Fruit fly (Drosophila melanogaster) whole organism, embryonic: ENCODE data around the gene Ctr1A.

Source experiments
- Ada2b ChIP-seq: fragments of 200-800 bp; sonication (Bioruptor generic); IDR thresholded peaks from 2 replicates; pipeline ENCODE4 v1.3.6; 2022; ENCODE audit warnings: missing biosample characterization, missing genetic modification characterization
- B-H1 ChIP-seq: fragments of 200-800 bp; sonication (Bioruptor generic); IDR thresholded peaks from 3 replicates; pipeline ENCODE4 v1.3.6; 2022; ENCODE audit warnings: missing biosample characterization, missing genetic modification characterization
- C15 ChIP-seq: fragments of 200-800 bp; sonication (Bioruptor generic); IDR thresholded peaks from 3 replicates; pipeline ENCODE4 v1.3.6; 2022; ENCODE audit warnings: missing biosample characterization, missing genetic modification characterization
- CG10209 ChIP-seq: fragments of 200-800 bp; sonication (Bioruptor generic); optimal IDR thresholded peaks from 3 replicates; lab custom pipeline; 2017; ENCODE audit warnings: missing biosample characterization, mild to moderate bottlenecking, missing genetic modification characterization, missing genetic modification reagents
- CG10366 ChIP-seq: fragments of 200-800 bp; sonication (Bioruptor generic); IDR thresholded peaks from 2 replicates; pipeline ENCODE4 v1.3.6; 2022; ENCODE audit warnings: missing biosample characterization, missing genetic modification characterization
- CG11093 ChIP-seq: fragments of 200-800 bp; sonication (Bioruptor generic); IDR thresholded peaks from 3 replicates; pipeline ENCODE4 v1.3.6; 2022; ENCODE audit warnings: missing biosample characterization, missing genetic modification characterization
- CG11695 ChIP-seq: fragments of 200-800 bp; sonication (Bioruptor generic); IDR thresholded peaks from 3 replicates; pipeline ENCODE4 v1.3.6; 2022; ENCODE audit warnings: missing biosample characterization, missing genetic modification characterization
- CG13123 ChIP-seq: fragments of 200-800 bp; sonication (Bioruptor generic); optimal IDR thresholded peaks from 2 replicates; lab custom pipeline; 2016; ENCODE audit warnings: missing biosample characterization, missing genetic modification characterization
- CG1603 ChIP-seq: fragments of 200-800 bp; sonication (Bioruptor generic); optimal IDR thresholded peaks from 2 replicates; lab custom pipeline; 2019; ENCODE audit warnings: missing biosample characterization, mild to moderate bottlenecking, missing genetic modification characterization, moderate library complexity
- CG2678 ChIP-seq: fragments of 200-800 bp; sonication (Bioruptor generic); optimal IDR thresholded peaks from 3 replicates; lab custom pipeline; 2019; ENCODE audit warnings: missing biosample characterization, mild to moderate bottlenecking, missing genetic modification characterization, moderate library complexity
- CG3065 ChIP-seq: fragments of 200-800 bp; sonication (Bioruptor generic); optimal IDR thresholded peaks from 2 replicates; lab custom pipeline; 2016; ENCODE audit warnings: missing biosample characterization, missing genetic modification characterization
- CG31365 ChIP-seq: fragments of 200-800 bp; sonication (Bioruptor generic); optimal IDR thresholded peaks from 2 replicates; lab custom pipeline; 2018; ENCODE audit warnings: missing biosample characterization, mild to moderate bottlenecking, missing genetic modification characterization
- CG32532 ChIP-seq: fragments of 200-800 bp; sonication (Bioruptor generic); IDR thresholded peaks from 2 replicates; pipeline ENCODE4 v1.3.6; 2022; ENCODE audit warnings: missing biosample characterization, missing genetic modification characterization
- CG3407 ChIP-seq: fragments of 200-800 bp; sonication (Bioruptor generic); optimal IDR thresholded peaks from 2 replicates; lab custom pipeline; 2018; ENCODE audit warnings: missing biosample characterization, mild to moderate bottlenecking, missing genetic modification characterization
- CG3847 ChIP-seq: fragments of 200-800 bp; sonication (Bioruptor generic); IDR thresholded peaks from 2 replicates; pipeline ENCODE4 v1.3.6; 2022; ENCODE audit warnings: missing biosample characterization, missing genetic modification characterization
- CG4328 ChIP-seq: fragments of 200-800 bp; sonication (Bioruptor generic); optimal IDR thresholded peaks from 3 replicates; lab custom pipeline; 2017; ENCODE audit warnings: missing biosample characterization, missing genetic modification reagents, missing genetic modification characterization
- CG4730 ChIP-seq: fragments of 200-800 bp; sonication (Bioruptor generic); IDR thresholded peaks from 2 replicates; pipeline ENCODE4 v1.3.6; 2022; ENCODE audit warnings: missing biosample characterization, missing genetic modification characterization
- CG8944 ChIP-seq: fragments of 200-800 bp; sonication (Bioruptor generic); optimal IDR thresholded peaks from 3 replicates; lab custom pipeline; 2016; ENCODE audit warnings: missing biosample characterization, missing genetic modification characterization
- CG9817 ChIP-seq: fragments of 200-800 bp; sonication (Bioruptor generic); optimal IDR thresholded peaks from 2 replicates; lab custom pipeline; 2018; ENCODE audit warnings: missing biosample characterization, mild to moderate bottlenecking, missing genetic modification characterization, moderate library complexity
- D19A ChIP-seq: fragments of 200-800 bp; optimal IDR thresholded peaks from 3 replicates; lab custom pipeline; 2019; ENCODE audit warnings: missing biosample characterization, mild to moderate bottlenecking, missing genetic modification characterization, moderate library complexity
- Dref ChIP-seq: fragments of 200-800 bp; sonication (Bioruptor generic); IDR thresholded peaks from 2 replicates; pipeline ENCODE4 v1.3.6; 2022; ENCODE audit warnings: missing biosample characterization, missing genetic modification characterization
- Hey ChIP-seq: fragments of 200-800 bp; sonication (Bioruptor generic); optimal IDR thresholded peaks from 3 replicates; lab custom pipeline; 2018; ENCODE audit warnings: missing biosample characterization, mild to moderate bottlenecking, missing genetic modification characterization
- Hmr ChIP-seq: fragments of 200-800 bp; sonication (Bioruptor generic); optimal IDR thresholded peaks from 3 replicates; lab custom pipeline; 2017; ENCODE audit warnings: mild to moderate bottlenecking, missing biosample characterization, missing genetic modification reagents, missing genetic modification characterization
- Lhr ChIP-seq: fragments of 200-800 bp; sonication (Bioruptor generic); optimal IDR thresholded peaks from 3 replicates; lab custom pipeline; 2017; ENCODE audit warnings: mild to moderate bottlenecking, missing biosample characterization, missing genetic modification reagents, missing genetic modification characterization
- NK7.1 ChIP-seq: fragments of 200-800 bp; sonication (Bioruptor generic); optimal IDR thresholded peaks from 3 replicates; lab custom pipeline; 2016; ENCODE audit warnings: missing biosample characterization, missing genetic modification characterization
- Ptx1 ChIP-seq: fragments of 200-800 bp; sonication (Bioruptor generic); IDR thresholded peaks from 2 replicates; pipeline ENCODE4 v1.3.6; 2022; ENCODE audit warnings: missing biosample characterization, missing genetic modification characterization
- Sox102F ChIP-seq: fragments of 200-800 bp; sonication (Bioruptor generic); optimal IDR thresholded peaks from 2 replicates; lab custom pipeline; 2018; ENCODE audit warnings: missing biosample characterization, mild to moderate bottlenecking, missing genetic modification characterization, moderate library complexity
- Taf1 ChIP-seq: fragments of 200-800 bp; sonication (Bioruptor generic); IDR thresholded peaks from 2 replicates; pipeline ENCODE4 v1.3.6; 2022; ENCODE audit warnings: missing biosample characterization, missing genetic modification characterization
- Trl ChIP-seq, 3 experiments: fragments of >200 bp in 2 of 3; fragments of 200-800 bp in 1 of 3; sonication (Bioruptor generic) in 1 of 3; optimal IDR thresholded peaks; 2 replicates in 1 of 3; 3 replicates in 2 of 3; lab custom pipeline; 2016 to 2017; ENCODE audit warnings: missing biosample characterization in 1 of 3, missing genetic modification characterization in 1 of 3
- ato ChIP-seq: fragments of 200-800 bp; sonication (Bioruptor generic); IDR thresholded peaks from 2 replicates; pipeline ENCODE4 v1.3.6; 2022; ENCODE audit warnings: missing biosample characterization, missing genetic modification characterization; ENCODE audit not compliant: partially characterized antibody
- cas ChIP-seq: fragments of 200-800 bp; sonication (Bioruptor generic); IDR thresholded peaks from 2 replicates; pipeline ENCODE4 v1.3.6; 2022; ENCODE audit warnings: missing biosample characterization, missing genetic modification characterization
- chm ChIP-seq: fragments of 200-800 bp; sonication (Bioruptor generic); IDR thresholded peaks from 2 replicates; pipeline ENCODE4 v1.3.6; 2022; ENCODE audit warnings: missing biosample characterization, missing genetic modification characterization
- ci ChIP-seq: fragments of 200-800 bp; sonication (Bioruptor generic); IDR thresholded peaks from 3 replicates; pipeline ENCODE4 v1.3.6; 2022; ENCODE audit warnings: missing biosample characterization, missing genetic modification characterization
- corto ChIP-seq: fragments of 200-800 bp; sonication (Bioruptor generic); optimal IDR thresholded peaks from 2 replicates; lab custom pipeline; 2016; ENCODE audit warnings: missing biosample characterization, mild to moderate bottlenecking, missing genetic modification characterization, moderate library complexity
- da ChIP-seq: fragments of 200-800 bp; sonication (Bioruptor generic); optimal IDR thresholded peaks from 2 replicates; lab custom pipeline; 2016; ENCODE audit warnings: missing biosample characterization, missing genetic modification characterization
- dmrt99B ChIP-seq: fragments of 200-800 bp; sonication (Bioruptor generic); optimal IDR thresholded peaks from 2 replicates; lab custom pipeline; 2018; ENCODE audit warnings: missing biosample characterization, mild to moderate bottlenecking, missing genetic modification characterization, moderate library complexity
- dysf ChIP-seq: fragments of 200-800 bp; sonication (Bioruptor generic); IDR thresholded peaks from 3 replicates; pipeline ENCODE4 v1.3.6; 2022; ENCODE audit warnings: missing biosample characterization, missing genetic modification characterization
- en ChIP-seq: fragments of 200-800 bp; sonication (Bioruptor generic); optimal IDR thresholded peaks from 2 replicates; lab custom pipeline; 2016; ENCODE audit warnings: missing biosample characterization, missing genetic modification characterization
- esg ChIP-seq: fragments of 200-800 bp; sonication (Bioruptor generic); conservative IDR thresholded peaks from 2 replicates; pipeline ENCODE4 v1.3.6; 2022; ENCODE audit warnings: missing biosample characterization, missing genetic modification characterization
- eve ChIP-seq, 2 experiments: fragments of >200 bp; optimal IDR thresholded peaks; 2 replicates each; lab custom pipeline; 2017; ENCODE audit warnings: missing biosample characterization in 2 of 2, missing genetic modification characterization in 2 of 2
- fd96Cb ChIP-seq: fragments of 200-800 bp; sonication (Bioruptor generic); optimal IDR thresholded peaks from 2 replicates; lab custom pipeline; 2018; ENCODE audit warnings: missing biosample characterization, mild to moderate bottlenecking, missing genetic modification characterization, moderate library complexity
- hb ChIP-seq: fragments of 200-800 bp; sonication (Bioruptor generic); IDR thresholded peaks from 3 replicates; pipeline ENCODE4 v1.3.6; 2022; ENCODE audit warnings: missing biosample characterization, missing genetic modification characterization; ENCODE audit not compliant: partially characterized antibody
- hth ChIP-seq: fragments of >200 bp; optimal IDR thresholded peaks from 2 replicates; lab custom pipeline; 2017; ENCODE audit warnings: inconsistent platforms
- lmd ChIP-seq: fragments of 200-800 bp; sonication (Bioruptor generic); IDR thresholded peaks from 2 replicates; pipeline ENCODE4 v1.3.6; 2022; ENCODE audit warnings: missing biosample characterization, missing genetic modification characterization
- luna ChIP-seq: fragments of 200-800 bp; sonication (Bioruptor generic); optimal IDR thresholded peaks from 2 replicates; lab custom pipeline; 2016; ENCODE audit warnings: missing biosample characterization, missing genetic modification characterization
- nerfin-1 ChIP-seq: fragments of 200-800 bp; sonication (Bioruptor generic); optimal IDR thresholded peaks from 3 replicates; lab custom pipeline; 2019; ENCODE audit warnings: missing biosample characterization, mild to moderate bottlenecking, missing genetic modification characterization, moderate library complexity
- org-1 ChIP-seq: fragments of 200-800 bp; sonication (Bioruptor generic); optimal IDR thresholded peaks from 2 replicates; lab custom pipeline; 2017; ENCODE audit warnings: missing biosample characterization, missing genetic modification characterization
- sim ChIP-seq: fragments of 200-800 bp; sonication (Bioruptor generic); IDR thresholded peaks from 2 replicates; pipeline ENCODE4 v1.3.6; 2022; ENCODE audit warnings: missing biosample characterization, missing genetic modification characterization
- twi ChIP-seq: fragments of 200-800 bp; optimal IDR thresholded peaks from 2 replicates; lab custom pipeline; 2019; ENCODE audit warnings: missing biosample characterization, mild to moderate bottlenecking, missing genetic modification characterization, moderate library complexity
- tx ChIP-seq: fragments of 200-800 bp; sonication (Bioruptor generic); optimal IDR thresholded peaks from 2 replicates; lab custom pipeline; 2016; ENCODE audit warnings: missing biosample characterization, missing genetic modification characterization
- vvl ChIP-seq: fragments of 200-800 bp; sonication (Bioruptor generic); IDR thresholded peaks from 2 replicates; pipeline ENCODE4 v1.3.6; 2022; ENCODE audit warnings: missing biosample characterization, missing genetic modification characterization
- yki ChIP-seq: fragments of >200 bp; optimal IDR thresholded peaks from 3 replicates; lab custom pipeline; 2018

Gene Ctr1A

dm6 chrX:6702028-6702433 lies 40.6 kb downstream of the Ctr1A start:
- TF ChIP-seq CG3065 (GFP tag; lab: Kevin White, UChicago) = no peak
- peak; percentile 50 for TF ChIP-seq CG3407
- peak; percentile 19; the same call in 1 of the 2 replicates for TF ChIP-seq CG4730 (GFP tag; lab: Robert Waterston, UW)
- TF ChIP-seq CG8944 (GFP tag; lab: Kevin White, UChicago) = peak; percentile 58
- TF ChIP-seq corto (GFP tag; lab: Kevin White, UChicago) = no peak
- no peak for TF ChIP-seq C15 (GFP tag; lab: Robert Waterston, UW)
- TF ChIP-seq cas (GFP tag; lab: Robert Waterston, UW) = no peak
- no peak for TF ChIP-seq yki (lab: Kevin White, UChicago)
- TF ChIP-seq Hey (tag; lab: Kevin White, UChicago) = no peak
- no peak for TF ChIP-seq hth
- TF ChIP-seq dysf = peak; percentile 68
- peak; percentile 4 for TF ChIP-seq tx
- TF ChIP-seq CG13123 (GFP tag; lab: Kevin White, UChicago) = peak; percentile 7
- peak; percentile 89 for TF ChIP-seq dmrt99B
- peak; percentile 33 for TF ChIP-seq CG3847
- no peak for TF ChIP-seq luna
- peak; percentile 35 for TF ChIP-seq NK7.1
- peak; percentile 87 for TF ChIP-seq Sox102F (GFP tag; lab: Kevin White, UChicago)
- TF ChIP-seq B-H1 (GFP tag; lab: Robert Waterston, UW) = 0 out of 3 replicates have a peak, but pooled peaks have one; percentile 24
- peak; percentile 39; the same call in 1 of the 2 replicates for TF ChIP-seq CG32532 (GFP tag; lab: Robert Waterston, UW)
- TF ChIP-seq Dref (GFP tag; lab: Robert Waterston, UW) = no peak
- TF ChIP-seq eve (GFP tag; optimal IDR thresholded peaks at IDR 0.05; lab: Kevin White, UChicago) = peak in 1 of 2 experiments; percentile 84
- TF ChIP-seq nerfin-1 (tag; lab: Kevin White, UChicago) = peak; percentile 75
- no peak for TF ChIP-seq hb
- TF ChIP-seq CG10366 = peak; percentile 65
- peak; percentile 60; the same call in 1 of the 3 replicates for TF ChIP-seq CG11093
- TF ChIP-seq Lhr (GFP tag; lab: Kevin White, UChicago) = peak; percentile 23
- TF ChIP-seq twi (tag; lab: Kevin White, UChicago) = peak; percentile 49
- peak; percentile 52; the same call in 1 of the 3 replicates for TF ChIP-seq ci (GFP tag; lab: Robert Waterston, UW)
- TF ChIP-seq CG2678 (tag; lab: Kevin White, UChicago) = peak; percentile 76
- TF ChIP-seq lmd = peak; percentile 63
- TF ChIP-seq fd96Cb (tag; lab: Kevin White, UChicago) = peak; percentile 81
- TF ChIP-seq esg (GFP tag; lab: Robert Waterston, UW) = peak; percentile 73
- TF ChIP-seq CG9817 (tag; lab: Kevin White, UChicago) = peak; percentile 43
- peak; percentile 36 for TF ChIP-seq CG4328 (GFP tag; lab: Kevin White, UChicago)
- no peak for TF ChIP-seq da (GFP tag; lab: Kevin White, UChicago)
- no peak for TF ChIP-seq ato
- peak; percentile 54 for TF ChIP-seq org-1 (GFP tag; lab: Kevin White, UChicago)
- TF ChIP-seq Taf1 = no peak
- no peak for TF ChIP-seq CG31365 (tag; lab: Kevin White, UChicago)
- peak; percentile 65 for TF ChIP-seq D19A (tag; lab: Kevin White, UChicago)
- TF ChIP-seq Ptx1 (GFP tag; lab: Robert Waterston, UW) = peak; percentile 81
- TF ChIP-seq Ada2b (GFP tag; lab: Robert Waterston, UW) = no peak
- peak; percentile 64 for TF ChIP-seq CG1603
- TF ChIP-seq sim = peak; percentile 10; the same call in 1 of the 2 replicates
- peak; percentile 77 for TF ChIP-seq CG11695 (GFP tag; lab: Robert Waterston, UW)
- TF ChIP-seq CG10209 (GFP tag; lab: Kevin White, UChicago) = peak; percentile 62
- TF ChIP-seq Trl (optimal IDR thresholded peaks at IDR 0.05; lab: Kevin White, UChicago) = no peak
- TF ChIP-seq Trl (GFP tag; optimal IDR thresholded peaks at IDR 0.05; lab: Kevin White, UChicago) = peak; percentile 37
- TF ChIP-seq vvl (GFP tag; lab: Robert Waterston, UW) = peak; percentile 73
- no peak for TF ChIP-seq chm (GFP tag; lab: Robert Waterston, UW)
- peak; percentile 16 for TF ChIP-seq Hmr
- peak; percentile 1 for TF ChIP-seq en (GFP tag; lab: Kevin White, UChicago)
